Worm (Caenorhabditis elegans) whole organism, L2 larva: ENCODE results near the gene set-11.

Source experiments
- blmp-1 ChIP-seq: sonication (generic microtip); optimal IDR thresholded peaks from 2 replicates; lab custom pipeline; 2017; ENCODE audit warnings: missing genetic modification characterization, mild to moderate bottlenecking, missing compliant biosample characterization, antibody characterized with exemption, moderate library complexity; ENCODE audit not compliant: insufficient read depth
- lsy-2 ChIP-seq, 2 experiments: fragments of 150-350 bp in 1 of 2; sonication (generic microtip) in 1 of 2; optimal IDR thresholded peaks; 2 replicates each; lab custom pipeline; 2014 to 2017; ENCODE audit warnings: missing biosample characterization in 2 of 2, missing genetic modification characterization in 2 of 2
- nhr-11 ChIP-seq: fragments of 150-350 bp; optimal IDR thresholded peaks from 2 replicates; lab custom pipeline; 2014; ENCODE audit warnings: missing biosample characterization, missing genetic modification characterization
- skn-1 ChIP-seq: sonication (generic microtip); optimal IDR thresholded peaks from 2 replicates; lab custom pipeline; 2017; ENCODE audit warnings: missing biosample characterization, missing genetic modification characterization
- ztf-4 ChIP-seq: fragments of 150-350 bp; optimal IDR thresholded peaks from 2 replicates; lab custom pipeline; 2014; ENCODE audit warnings: missing biosample characterization, missing genetic modification characterization

DNA sequence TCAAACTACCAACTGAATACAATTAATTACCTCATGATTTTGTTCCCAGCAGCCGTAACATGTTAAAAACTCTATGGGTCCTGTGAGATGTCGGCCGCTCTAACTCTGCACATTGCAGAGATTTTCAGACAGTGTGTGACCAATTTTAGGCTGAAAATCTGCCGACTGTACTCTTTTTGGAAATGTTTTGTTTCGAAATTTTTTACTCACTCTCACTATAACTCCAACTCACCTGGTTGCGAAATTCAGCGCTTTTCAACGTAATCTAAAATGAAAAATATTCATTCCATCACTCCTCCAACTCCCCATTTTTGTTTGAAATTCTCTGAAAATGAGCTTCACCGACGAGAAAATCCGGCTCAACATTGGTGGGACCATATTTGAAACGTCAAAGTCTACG, 42.8 kb downstream of the set-11 start, which contains the start of the genes F22E5.13 and F22E5.6:
- TF ChIP-seq skn-1 (tag; lab: Kevin White, UChicago) (no peak), blmp-1 (no peak), lsy-2 (tag; optimal IDR thresholded peaks at IDR 0.05; lab: Kevin White, UChicago) (no peak), nhr-11 (tag; lab: Kevin White, UChicago) (no peak), ztf-4 (tag; lab: Kevin White, UChicago) (no peak)
